Worm (Caenorhabditis elegans) whole organism, early embryonic: Measurements from ENCODE around the gene kin-34.

Experiments used
- F13C5.2 ChIP-seq: sonication (generic microtip); optimal IDR thresholded peaks from 2 replicates; lab custom pipeline; 2017; ENCODE audit warnings: mild to moderate bottlenecking, missing genetic modification characterization, inconsistent platforms, missing compliant biosample characterization
- aly-1 ChIP-seq: sonication (generic microtip); optimal IDR thresholded peaks from 2 replicates; lab custom pipeline; 2016; ENCODE audit warnings: missing genetic modification characterization, missing compliant biosample characterization
- ama-1 ChIP-seq: fragments of 150-350 bp; optimal IDR thresholded peaks from 2 replicates; lab custom pipeline; 2014
- ceh-36 ChIP-seq: sonication (generic microtip); optimal IDR thresholded peaks from 2 replicates; lab custom pipeline; 2016; ENCODE audit warnings: missing genetic modification characterization, inconsistent platforms, missing compliant biosample characterization
- ets-7 ChIP-seq: sonication (generic microtip); optimal IDR thresholded peaks from 2 replicates; lab custom pipeline; 2016; ENCODE audit warnings: missing genotype, missing genetic modification characterization, missing compliant biosample characterization
- flt-1 ChIP-seq: fragments of 200-800 bp; sonication (Bioruptor generic); IDR thresholded peaks from 2 replicates; pipeline ENCODE4 v1.3.6; 2022; ENCODE audit warnings: missing genetic modification characterization, missing compliant biosample characterization
- hmbx-1 ChIP-seq: sonication (generic microtip); optimal IDR thresholded peaks from 2 replicates; lab custom pipeline; 2016; ENCODE audit warnings: mild to moderate bottlenecking, missing genetic modification characterization, missing compliant biosample characterization
- hmg-4 ChIP-seq: fragments of 200-800 bp; sonication (Bioruptor generic); optimal IDR thresholded peaks from 2 replicates; lab custom pipeline; 2018; ENCODE audit warnings: mild to moderate bottlenecking, missing genetic modification characterization, missing compliant biosample characterization
- hnd-1 ChIP-seq: sonication (generic microtip); optimal IDR thresholded peaks from 2 replicates; lab custom pipeline; 2016; ENCODE audit warnings: missing genetic modification characterization, missing compliant biosample characterization
- tbx-11 ChIP-seq: fragments of 200-800 bp; sonication (Bioruptor generic); IDR thresholded peaks from 2 replicates; pipeline ENCODE4 v1.3.6; 2022; ENCODE audit warnings: missing genetic modification characterization, missing compliant biosample characterization
- tbx-37 ChIP-seq: fragments of 200-800 bp; sonication (Bioruptor generic); conservative IDR thresholded peaks from 2 replicates; pipeline ENCODE4 v1.3.6; 2022; ENCODE audit warnings: missing genetic modification reagents, missing genetic modification characterization, missing compliant biosample characterization

- no peak for TF ChIP-seq F13C5.2 (tag; lab: Kevin White, UChicago)
- no peak for TF ChIP-seq ama-1 (lab: Kevin White, UChicago)
- no peak for TF ChIP-seq ceh-36
- no peak for TF ChIP-seq hmbx-1 (tag; lab: Kevin White, UChicago)
- no peak for TF ChIP-seq aly-1 (tag; lab: Kevin White, UChicago)
- TF ChIP-seq flt-1 (GFP tag; lab: Robert Waterston, UW): no peak
- TF ChIP-seq hmg-4 (GFP tag; lab: Kevin White, UChicago): no peak
- TF ChIP-seq hnd-1: no peak
- no peak for TF ChIP-seq tbx-37
- TF ChIP-seq tbx-11 (GFP tag; lab: Robert Waterston, UW): no peak
- no peak for TF ChIP-seq ets-7 (tag; lab: Kevin White, UChicago)
Measured at ce11 chrV:281111-281510, 35.1 kb upstream of the kin-34 start.
